Worm (Caenorhabditis elegans): ENCODE data around the gene fut-2.

The fut-2 gene

DNA sequence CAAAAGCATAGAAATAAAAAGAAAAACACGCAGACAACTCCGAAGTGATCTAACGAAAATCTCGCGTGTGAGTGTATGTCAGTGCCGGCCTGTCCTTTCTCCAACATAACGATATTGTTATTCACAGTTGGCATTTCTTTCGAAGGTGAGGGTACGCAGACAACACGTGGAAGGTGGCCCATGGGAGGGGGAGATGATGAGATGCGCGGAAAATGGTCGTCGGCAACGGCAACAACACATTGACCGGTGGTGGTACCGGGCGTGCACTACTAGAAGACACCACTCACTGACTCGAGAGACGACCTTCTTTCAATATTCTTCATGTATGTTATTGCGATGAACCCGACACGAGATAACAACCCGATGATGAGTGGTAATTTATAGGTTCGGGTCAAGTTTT is 30.7 kb downstream of the fut-2 start:
- TF ChIP-seq mdl-1 (tag; optimal IDR thresholded peaks at IDR 0.05) (no peak), hlh-30 (tag; optimal IDR thresholded peaks at IDR 0.05; ENCODE audit: insufficient read depth) (peak; percentile 51), nhr-25 (tag; optimal IDR thresholded peaks at IDR 0.05; ENCODE audit: borderline replicate concordance, insufficient read depth) (peak; percentile 33), mxl-3 (GFP tag; optimal IDR thresholded peaks at IDR 0.05) (peak; percentile 57), unc-62 (GFP tag; optimal IDR thresholded peaks at IDR 0.05 in 1 of 2) (peak in 1 of 2 experiments; percentile 78), unc-62 (tag; optimal IDR thresholded peaks at IDR 0.05) (no peak), F49E8.2 (tag; optimal IDR thresholded peaks at IDR 0.05; ENCODE audit: borderline replicate concordance) (no peak), egl-27 (tag; optimal IDR thresholded peaks at IDR 0.05) (no peak), daf-8 (GFP tag; IDR thresholded peaks at IDR 0.05) (no peak)

DNA sequence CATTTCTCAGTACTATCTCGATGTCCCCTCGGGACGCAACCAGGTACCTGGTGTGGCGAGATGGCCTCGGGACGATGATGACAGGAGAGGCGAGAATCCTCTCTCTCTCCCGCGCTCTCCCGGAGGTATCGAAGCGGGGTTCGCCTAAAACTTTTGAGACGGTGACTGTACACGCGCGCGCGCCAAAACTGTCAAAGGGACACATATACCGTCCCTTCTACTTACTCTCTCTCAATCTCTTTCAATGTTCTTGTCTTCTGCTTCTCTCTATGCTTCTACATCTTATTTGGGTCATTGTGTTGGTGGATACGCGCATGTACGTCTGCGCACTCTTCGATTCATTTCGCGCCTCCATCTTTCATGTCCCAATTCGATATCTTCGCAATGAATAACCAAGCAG is 33.8 kb downstream of the fut-2 start:
- no peak for TF ChIP-seq nhr-102 (tag; optimal IDR thresholded peaks at IDR 0.05)
- TF ChIP-seq hlh-30 (tag; optimal IDR thresholded peaks at IDR 0.05; ENCODE audit: insufficient read depth) = peak; percentile 45
- no peak for TF ChIP-seq hmg-1.1 (GFP tag; IDR thresholded peaks at IDR 0.05)
- no peak for TF ChIP-seq ceh-44 (GFP tag; IDR thresholded peaks at IDR 0.05)
- TF ChIP-seq ceh-20 (GFP tag; IDR thresholded peaks at IDR 0.05) = no peak
- TF ChIP-seq T26A8.4 (GFP tag; IDR thresholded peaks at IDR 0.05) = no peak
- peak; percentile 72 for TF ChIP-seq aha-1 (tag)
- no peak for TF ChIP-seq ZK337.2 (GFP tag; IDR thresholded peaks at IDR 0.05)
- TF ChIP-seq hif-1 (tag; optimal IDR thresholded peaks at IDR 0.05) = no peak
- peak; percentile 46 for TF ChIP-seq hlh-11 (tag; optimal IDR thresholded peaks at IDR 0.05)
- no peak for TF ChIP-seq lin-39 (tag; optimal IDR thresholded peaks at IDR 0.05)
- peak; percentile 14 for TF ChIP-seq nhr-25 (tag; optimal IDR thresholded peaks at IDR 0.05; ENCODE audit: borderline replicate concordance, insufficient read depth)
- TF ChIP-seq sdz-12 (GFP tag; optimal IDR thresholded peaks at IDR 0.05) = no peak
- TF ChIP-seq nhr-28 (tag; optimal IDR thresholded peaks at IDR 0.05) = no peak
- no peak for TF ChIP-seq dve-1 (tag; optimal IDR thresholded peaks at IDR 0.05; ENCODE audit: insufficient read depth)
- no peak for TF ChIP-seq daf-16 (GFP tag; optimal IDR thresholded peaks at IDR 0.05)
- TF ChIP-seq daf-16 (tag; optimal IDR thresholded peaks at IDR 0.05) = no peak
- TF ChIP-seq set-16 (GFP tag; IDR thresholded peaks at IDR 0.05) = peak; percentile 90
- 0 out of 2 replicates have a peak, but pooled peaks have one; percentile 27 for TF ChIP-seq egl-43 (GFP tag; IDR thresholded peaks at IDR 0.05)
- no peak for TF ChIP-seq mxl-2 (GFP tag; conservative IDR thresholded peaks at IDR 0.05)
- TF ChIP-seq jun-1 (tag; optimal IDR thresholded peaks at IDR 0.05) = no peak
- no peak for TF ChIP-seq vab-7 (GFP tag; IDR thresholded peaks at IDR 0.05)
- peak; percentile 66 for TF ChIP-seq mxl-3 (GFP tag; optimal IDR thresholded peaks at IDR 0.05)
- no peak for TF ChIP-seq D1046.2 (GFP tag; IDR thresholded peaks at IDR 0.05)
- no peak for TF ChIP-seq lim-7 (GFP tag; IDR thresholded peaks at IDR 0.05)
- TF ChIP-seq duxl-1 (tag; optimal IDR thresholded peaks at IDR 0.05; ENCODE audit: poor library complexity) = no peak
- TF ChIP-seq lir-3 (tag; optimal IDR thresholded peaks at IDR 0.05) = no peak
- TF ChIP-seq nhr-42 (GFP tag; IDR thresholded peaks at IDR 0.05) = no peak
- no peak for TF ChIP-seq zfp-2 (tag; optimal IDR thresholded peaks at IDR 0.05)
- TF ChIP-seq tra-1 (GFP tag; IDR thresholded peaks at IDR 0.05) = no peak
- no peak for TF ChIP-seq pqm-1 (tag; optimal IDR thresholded peaks at IDR 0.05)
- TF ChIP-seq nhr-10 (tag; optimal IDR thresholded peaks at IDR 0.05) = no peak
- no peak for TF ChIP-seq egl-27 (tag; optimal IDR thresholded peaks at IDR 0.05)
- no peak for TF ChIP-seq fos-1 (tag; optimal IDR thresholded peaks at IDR 0.05)
- no peak for TF ChIP-seq rbr-2 (tag; optimal IDR thresholded peaks at IDR 0.05)
- TF ChIP-seq unc-130 (GFP tag; optimal IDR thresholded peaks at IDR 0.05) = no peak
- TF ChIP-seq lin-29 (GFP tag; IDR thresholded peaks at IDR 0.05) = no peak
- peak in 1 of 2 experiments; percentile 97 for TF ChIP-seq unc-62 (GFP tag; optimal IDR thresholded peaks at IDR 0.05 in 1 of 2)
- no peak for TF ChIP-seq unc-62 (tag; optimal IDR thresholded peaks at IDR 0.05)
- TF ChIP-seq ZK546.5 (tag; optimal IDR thresholded peaks at IDR 0.05) = no peak
- no peak for TF ChIP-seq lin-15B (tag; optimal IDR thresholded peaks at IDR 0.05)
- TF ChIP-seq lsy-2 (tag; optimal IDR thresholded peaks at IDR 0.05) = peak in 1 of 2 experiments; percentile 10
- no peak for TF ChIP-seq daf-8 (GFP tag; IDR thresholded peaks at IDR 0.05)
- TF ChIP-seq nhr-48 (tag; optimal IDR thresholded peaks at IDR 0.05) = no peak
- no peak for TF ChIP-seq R02D3.7 (tag; optimal IDR thresholded peaks at IDR 0.05)
- no peak for TF ChIP-seq zip-2 (tag; optimal IDR thresholded peaks at IDR 0.05)
- TF ChIP-seq lin-38 (GFP tag; IDR thresholded peaks at IDR 0.05) = no peak

All from whole organism, L4 larva.